Worm (Caenorhabditis elegans) whole organism, young adult: ENCODE results near the gene F22F4.5.
A peak's percentile ranks its signal among the peaks of the same experiment; 100 is the strongest.

Experiments
- B0035.1 ChIP-seq: sonication (generic microtip); optimal IDR thresholded peaks from 2 replicates; lab custom pipeline; 2016; ENCODE audit warnings: missing genetic modification characterization, mild to moderate bottlenecking, missing compliant biosample characterization, missing genotype, missing genetic modification reagents
- B0336.3 ChIP-seq: fragments of 200-800 bp; sonication (Bioruptor generic); IDR thresholded peaks from 2 replicates; pipeline ENCODE4 v1.3.6; 2022; ENCODE audit warnings: missing genetic modification characterization, missing compliant biosample characterization
- C17E4.6 ChIP-seq: fragments of 200-800 bp; sonication (Bioruptor generic); IDR thresholded peaks from 2 replicates; pipeline ENCODE4 v1.3.6; 2022; ENCODE audit warnings: missing genetic modification reagents, missing genetic modification characterization, missing compliant biosample characterization
- F10E7.11 ChIP-seq: sonication (generic microtip); optimal IDR thresholded peaks from 2 replicates; lab custom pipeline; 2017; ENCODE audit warnings: mild to moderate bottlenecking, missing genetic modification characterization, moderate library complexity, missing compliant biosample characterization
- F37B4.10 ChIP-seq: fragments of 200-800 bp; sonication (Bioruptor generic); IDR thresholded peaks from 2 replicates; pipeline ENCODE4 v1.3.6; 2022; ENCODE audit warnings: missing genetic modification characterization, missing compliant biosample characterization
- F55B11.4 ChIP-seq: sonication (generic microtip); optimal IDR thresholded peaks from 2 replicates; lab custom pipeline; 2016; ENCODE audit warnings: missing compliant biosample characterization, missing genetic modification characterization, borderline replicate concordance; ENCODE audit not compliant: insufficient read depth
- F57C9.4 ChIP-seq: sonication (generic microtip); optimal IDR thresholded peaks from 2 replicates; lab custom pipeline; 2017; ENCODE audit warnings: mild to moderate bottlenecking, missing genetic modification characterization, missing compliant biosample characterization
- K11D2.4 ChIP-seq: fragments of 200-800 bp; sonication (Bioruptor generic); IDR thresholded peaks from 2 replicates; pipeline ENCODE4 v1.3.6; 2022; ENCODE audit warnings: missing genetic modification reagents, missing genetic modification characterization, missing compliant biosample characterization
- T07F8.4 ChIP-seq: sonication (generic microtip); optimal IDR thresholded peaks from 2 replicates; lab custom pipeline; 2016; ENCODE audit warnings: mild to moderate bottlenecking, missing genetic modification characterization, moderate library complexity, missing compliant biosample characterization
- Y53F4B.3 ChIP-seq: fragments of 200-800 bp; sonication (Bioruptor generic); IDR thresholded peaks from 2 replicates; pipeline ENCODE4 v1.3.6; 2022; ENCODE audit warnings: missing genetic modification reagents, missing genetic modification characterization, missing compliant biosample characterization
- Y79H2A.3 ChIP-seq: fragments of 200-800 bp; sonication (Bioruptor generic); conservative IDR thresholded peaks from 2 replicates; pipeline ENCODE4 v1.3.6; 2022; ENCODE audit warnings: missing genetic modification reagents, missing genetic modification characterization, missing compliant biosample characterization
- ZK185.1 ChIP-seq: sonication (generic microtip); optimal IDR thresholded peaks from 2 replicates; lab custom pipeline; 2016; ENCODE audit warnings: mild to moderate bottlenecking, missing genetic modification characterization, missing compliant biosample characterization; ENCODE audit not compliant: poor library complexity, severe bottlenecking
- aptf-2 ChIP-seq: fragments of 200-800 bp; sonication (Bioruptor generic); conservative IDR thresholded peaks from 2 replicates; pipeline ENCODE4 v1.3.6; 2022; ENCODE audit warnings: missing genetic modification reagents, missing genetic modification characterization, missing compliant biosample characterization
- aptf-3 ChIP-seq: fragments of 200-800 bp; sonication (Bioruptor generic); IDR thresholded peaks from 2 replicates; pipeline ENCODE4 v1.3.6; 2022; ENCODE audit warnings: missing genetic modification characterization, missing compliant biosample characterization
- ccch-3 ChIP-seq: fragments of 200-800 bp; sonication (Bioruptor generic); optimal IDR thresholded peaks from 2 replicates; lab custom pipeline; 2018; ENCODE audit warnings: mild to moderate bottlenecking, missing genetic modification characterization, missing compliant biosample characterization
- cebp-2 ChIP-seq: fragments of 200-800 bp; sonication (Bioruptor generic); IDR thresholded peaks from 2 replicates; pipeline ENCODE4 v1.3.6; 2022; ENCODE audit warnings: missing genetic modification characterization, missing compliant biosample characterization
- ceh-27 ChIP-seq: fragments of 200-800 bp; sonication (Bioruptor generic); optimal IDR thresholded peaks from 2 replicates; lab custom pipeline; 2018; ENCODE audit warnings: mild to moderate bottlenecking, missing genetic modification characterization, moderate library complexity, missing compliant biosample characterization
- die-1 ChIP-seq: sonication (generic microtip); optimal IDR thresholded peaks from 2 replicates; lab custom pipeline; 2016; ENCODE audit warnings: missing genotype, mild to moderate bottlenecking, missing genetic modification characterization, missing compliant biosample characterization
- dpl-1 ChIP-seq: fragments of 150-350 bp; optimal IDR thresholded peaks from 2 replicates; lab custom pipeline; 2014; ENCODE audit warnings: missing biosample characterization, missing genetic modification reagents, missing genetic modification characterization
- ets-4 ChIP-seq: fragments of 200-800 bp; sonication (Bioruptor generic); optimal IDR thresholded peaks from 2 replicates; lab custom pipeline; 2018; ENCODE audit warnings: mild to moderate bottlenecking, missing genetic modification characterization, missing compliant biosample characterization
- gei-17 ChIP-seq: fragments of 200-800 bp; sonication (Bioruptor generic); optimal IDR thresholded peaks from 2 replicates; lab custom pipeline; 2018; ENCODE audit warnings: mild to moderate bottlenecking, missing genetic modification characterization, missing compliant biosample characterization
- hlh-12 ChIP-seq: sonication (generic microtip); optimal IDR thresholded peaks from 2 replicates; lab custom pipeline; 2016; ENCODE audit warnings: missing genetic modification characterization, missing compliant biosample characterization
- hmg-1.2 ChIP-seq: fragments of 200-800 bp; sonication (Bioruptor generic); IDR thresholded peaks from 2 replicates; pipeline ENCODE4 v1.3.6; 2022; ENCODE audit warnings: missing genetic modification reagents, missing genetic modification characterization, missing compliant biosample characterization
- lag-1 ChIP-seq: fragments of 200-800 bp; sonication (Bioruptor generic); IDR thresholded peaks from 2 replicates; pipeline ENCODE4 v1.3.6; 2022; ENCODE audit warnings: missing genetic modification reagents, missing genetic modification characterization, missing compliant biosample characterization
- let-607 ChIP-seq, 2 experiments: fragments of 200-800 bp in 1 of 2; sonication (Bioruptor generic) in 1 of 2; sonication (generic microtip) in 1 of 2; optimal IDR thresholded peaks; 2 replicates each; lab custom pipeline; 2016 to 2018; ENCODE audit warnings: mild to moderate bottlenecking in 2 of 2, missing compliant biosample characterization in 2 of 2, missing genetic modification characterization in 2 of 2, moderate library complexity in 2 of 2, missing genotype in 1 of 2
- lin-35 ChIP-seq, 3 experiments: fragments of 150-350 bp in 2 of 3; sonication (generic microtip) in 1 of 3; optimal IDR thresholded peaks; 2 replicates each; lab custom pipeline; 2014 to 2018; ENCODE audit warnings: missing biosample characterization in 3 of 3, missing genetic modification characterization in 3 of 3, missing genetic modification reagents in 3 of 3
- lin-40 ChIP-seq: sonication (generic microtip); optimal IDR thresholded peaks from 2 replicates; lab custom pipeline; 2016; ENCODE audit warnings: missing genetic modification characterization, mild to moderate bottlenecking, missing compliant biosample characterization, missing genotype, missing genetic modification reagents
- lir-1 ChIP-seq: fragments of 200-800 bp; sonication (Bioruptor generic); conservative IDR thresholded peaks from 2 replicates; pipeline ENCODE4 v1.3.6; 2022; ENCODE audit warnings: missing genetic modification reagents, missing genetic modification characterization, missing compliant biosample characterization
- lsl-1 ChIP-seq: fragments of 200-800 bp; sonication (Bioruptor generic); optimal IDR thresholded peaks from 2 replicates; lab custom pipeline; 2018; ENCODE audit warnings: mild to moderate bottlenecking, missing genetic modification characterization, moderate library complexity, missing compliant biosample characterization
- madf-10 ChIP-seq: sonication (generic microtip); optimal IDR thresholded peaks from 2 replicates; lab custom pipeline; 2016; ENCODE audit warnings: mild to moderate bottlenecking, missing genetic modification characterization, missing compliant biosample characterization
- madf-6 ChIP-seq: fragments of 200-800 bp; sonication (Bioruptor generic); IDR thresholded peaks from 2 replicates; pipeline ENCODE4 v1.3.6; 2022; ENCODE audit warnings: missing genetic modification reagents, missing genetic modification characterization, missing compliant biosample characterization
- mel-28 ChIP-seq: sonication (generic microtip); optimal IDR thresholded peaks from 2 replicates; lab custom pipeline; 2016; ENCODE audit warnings: borderline replicate concordance, mild to moderate bottlenecking, missing genetic modification characterization, missing compliant biosample characterization
- nfya-1 ChIP-seq: sonication (generic microtip); optimal IDR thresholded peaks from 2 replicates; lab custom pipeline; 2017; ENCODE audit warnings: antibody characterized with exemption, missing compliant biosample characterization, missing genetic modification characterization, borderline replicate concordance; ENCODE audit not compliant: insufficient read depth
- nhr-120 ChIP-seq: fragments of 200-800 bp; sonication (Bioruptor generic); IDR thresholded peaks from 2 replicates; pipeline ENCODE4 v1.3.6; 2022; ENCODE audit warnings: missing genetic modification characterization, missing compliant biosample characterization
- rcor-1 ChIP-seq: fragments of 200-800 bp; sonication (Bioruptor generic); IDR thresholded peaks from 2 replicates; pipeline ENCODE4 v1.3.6; 2022; ENCODE audit warnings: missing genetic modification reagents, missing genetic modification characterization, missing compliant biosample characterization
- rec-8 ChIP-seq, 2 experiments: sonication (generic microtip); optimal IDR thresholded peaks; 2 replicates each; lab custom pipeline; 2016; ENCODE audit warnings: mild to moderate bottlenecking in 2 of 2, missing genetic modification characterization in 2 of 2, missing genetic modification reagents in 2 of 2, missing genotype in 2 of 2, missing biosample characterization in 1 of 2, missing compliant biosample characterization in 1 of 2, moderate library complexity in 1 of 2
- snpc-3.4 ChIP-seq: sonication (generic microtip); optimal IDR thresholded peaks from 2 replicates; lab custom pipeline; 2017; ENCODE audit warnings: missing genetic modification characterization, mild to moderate bottlenecking, missing compliant biosample characterization, antibody characterized with exemption, moderate library complexity, missing genotype, missing genetic modification reagents
- sptf-2 ChIP-seq: fragments of 200-800 bp; sonication (Bioruptor generic); optimal IDR thresholded peaks from 2 replicates; lab custom pipeline; 2018; ENCODE audit warnings: mild to moderate bottlenecking, missing genetic modification characterization, missing compliant biosample characterization
- zfh-2 ChIP-seq: fragments of 200-800 bp; sonication (Bioruptor generic); conservative IDR thresholded peaks from 2 replicates; pipeline ENCODE4 v1.3.6; 2022; ENCODE audit warnings: missing genetic modification reagents, missing genetic modification characterization, missing compliant biosample characterization
- ztf-22 ChIP-seq: fragments of 200-800 bp; sonication (Bioruptor generic); optimal IDR thresholded peaks from 2 replicates; lab custom pipeline; 2018; ENCODE audit warnings: mild to moderate bottlenecking, missing genetic modification characterization, moderate library complexity, missing compliant biosample characterization

Gene F22F4.5

DNA sequence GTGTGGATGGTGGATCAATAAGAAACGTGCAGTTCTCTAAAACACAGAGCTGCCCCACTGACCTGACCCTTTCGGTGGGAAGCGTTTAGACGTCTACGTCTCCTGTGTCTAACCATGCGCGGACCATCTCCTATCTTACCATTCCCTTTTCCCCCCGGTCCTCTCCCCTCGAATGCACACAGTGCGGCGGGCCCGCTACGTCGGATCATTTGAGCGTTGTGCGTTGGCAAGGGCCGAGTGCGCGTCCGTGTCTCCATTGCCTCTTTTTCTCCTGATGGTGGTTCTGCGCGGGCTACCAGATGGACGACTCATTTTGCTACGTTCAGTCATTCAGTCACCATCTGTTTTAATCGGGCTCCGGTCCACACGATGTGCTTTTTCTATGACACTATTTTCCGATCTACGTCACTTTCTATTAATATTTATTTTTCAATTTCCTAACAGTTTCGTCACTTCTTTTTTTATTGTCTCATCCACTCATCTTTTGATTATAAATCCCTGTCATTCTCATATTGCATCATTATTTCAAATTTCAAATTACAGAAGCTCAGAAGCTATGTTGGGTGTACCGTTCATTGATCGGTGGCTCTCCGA, 3.0 kb upstream of the F22F4.5 start, which contains the start of gene inx-3 (continued):
- TF ChIP-seq mel-28 (tag; lab: Kevin White, UChicago) (no peak), T07F8.4 (tag; lab: Kevin White, UChicago) (no peak), F37B4.10 (no peak), aptf-2 (peak; percentile 48), hmg-1.2 (GFP tag; lab: Robert Waterston, UW) (peak; percentile 33; the same call in 1 of the 2 replicates), B0035.1 (tag; lab: Kevin White, UChicago) (no peak), gei-17 (no peak), ets-4 (no peak)

ce11 chrX:5994004-5994403, 1.3 kb upstream of the F22F4.5 start:
- TF ChIP-seq madf-6 (GFP tag; lab: Robert Waterston, UW) = no peak

DNA sequence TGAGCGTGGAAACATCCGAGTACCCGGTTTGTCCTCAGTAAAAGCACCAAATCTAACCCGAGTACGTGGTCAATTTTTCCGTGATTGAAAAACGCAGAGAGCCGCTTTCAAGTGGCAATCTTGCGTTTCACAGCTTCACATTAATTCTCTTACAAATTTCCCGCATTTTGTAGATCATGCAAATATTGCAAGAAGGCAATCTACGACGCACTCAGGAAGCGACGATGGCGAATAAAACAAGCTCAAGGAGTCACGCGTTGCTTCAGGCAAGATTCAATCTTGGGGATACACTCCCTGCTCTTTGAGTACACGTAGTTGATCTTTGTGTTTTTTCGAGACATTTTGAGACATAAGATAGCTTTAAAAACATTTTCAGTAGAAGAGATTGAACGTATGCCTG, 4.8 kb downstream of the F22F4.5 start:
- TF ChIP-seq K11D2.4 (GFP tag; lab: Robert Waterston, UW) (no peak), ceh-27 (GFP tag; lab: Kevin White, UChicago) (peak; percentile 55), cebp-2 (no peak), ccch-3 (no peak), madf-6 (GFP tag; lab: Robert Waterston, UW) (no peak), aptf-3 (no peak)

DNA sequence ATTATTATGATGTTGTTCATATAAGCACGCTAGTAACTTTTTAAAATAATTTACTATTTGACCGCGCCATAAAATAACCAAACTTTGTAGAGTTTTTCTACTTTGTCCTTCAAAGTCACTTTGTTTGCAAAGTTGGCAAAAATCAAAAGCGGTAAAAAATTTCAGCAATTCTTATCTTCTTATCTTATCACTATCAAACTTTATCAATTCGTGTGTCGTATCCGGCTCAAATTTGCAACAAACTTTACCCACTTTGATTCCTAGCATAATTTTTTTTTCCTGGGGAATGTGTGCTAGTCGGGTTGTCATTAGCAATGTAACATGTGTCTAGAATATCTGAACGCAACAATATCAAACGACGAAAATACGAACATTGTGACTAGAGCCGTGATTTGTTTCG, 7.0 kb downstream of the F22F4.5 start:
- TF ChIP-seq F55B11.4 (tag; lab: Kevin White, UChicago) (no peak), nhr-120 (GFP tag; lab: Robert Waterston, UW) (no peak), snpc-3.4 (tag; lab: Kevin White, UChicago) (no peak), rcor-1 (GFP tag; lab: Robert Waterston, UW) (no peak), nfya-1 (tag; lab: Kevin White, UChicago) (no peak), rec-8 (tag; optimal IDR thresholded peaks at IDR 0.05; lab: Kevin White, UChicago) (no peak)

- TF ChIP-seq zfh-2 (peak; percentile 97), F57C9.4 (tag; lab: Kevin White, UChicago) (no peak), die-1 (tag; lab: Kevin White, UChicago) (peak; percentile 11), lsl-1 (GFP tag; lab: Kevin White, UChicago) (no peak), Y79H2A.3 (GFP tag; lab: Robert Waterston, UW) (no peak), C17E4.6 (no peak), ztf-22 (GFP tag; lab: Kevin White, UChicago) (no peak), B0336.3 (GFP tag; lab: Robert Waterston, UW) (no peak; the same call in 1 of the 2 replicates), Y53F4B.3 (GFP tag; lab: Robert Waterston, UW) (no peak), dpl-1 (peak; percentile 51), hlh-12 (tag; lab: Kevin White, UChicago) (no peak), madf-10 (tag; lab: Kevin White, UChicago) (peak; percentile 98), lin-40 (peak; percentile 78), lag-1 (no peak), lir-1 (GFP tag; lab: Robert Waterston, UW) (no peak), ZK185.1 (tag; lab: Kevin White, UChicago) (no peak), F10E7.11 (no peak), sptf-2 (GFP tag; lab: Kevin White, UChicago) (no peak), madf-6 (GFP tag; lab: Robert Waterston, UW) (peak; percentile 61; the same call in 1 of the 2 replicates), let-607 (tag; optimal IDR thresholded peaks at IDR 0.05; lab: Kevin White, UChicago) (peak; percentile 30 to 83), lin-35 (GFP tag; optimal IDR thresholded peaks at IDR 0.05; lab: Kevin White, UChicago) (peak in 1 of 3 experiments; percentile 83), T07F8.4 (tag; lab: Kevin White, UChicago) (no peak), mel-28 (tag; lab: Kevin White, UChicago) (no peak)
These were observed 8.1 kb downstream of the F22F4.5 start, which contains the start of gene klp-13 for ce11 chrX:5984581-5985039. klp-13 (plus strand) TSS chrX:5984989.
